Worm (Caenorhabditis elegans) whole organism, early embryonic: ENCODE data around the gene fipr-4.

Source experiments
- B0310.2 ChIP-seq: sonication (generic microtip); optimal IDR thresholded peaks from 2 replicates; lab custom pipeline; 2016; ENCODE audit warnings: mild to moderate bottlenecking, missing genetic modification characterization, missing compliant biosample characterization
- F13C5.2 ChIP-seq: sonication (generic microtip); optimal IDR thresholded peaks from 2 replicates; lab custom pipeline; 2017; ENCODE audit warnings: mild to moderate bottlenecking, missing genetic modification characterization, inconsistent platforms, missing compliant biosample characterization
- aly-1 ChIP-seq: sonication (generic microtip); optimal IDR thresholded peaks from 2 replicates; lab custom pipeline; 2016; ENCODE audit warnings: missing genetic modification characterization, missing compliant biosample characterization
- ama-1 ChIP-seq: fragments of 150-350 bp; optimal IDR thresholded peaks from 2 replicates; lab custom pipeline; 2014
- ceh-13 ChIP-seq: fragments of 200-800 bp; sonication (Bioruptor generic); optimal IDR thresholded peaks from 2 replicates; lab custom pipeline; 2018; ENCODE audit warnings: mild to moderate bottlenecking, missing genetic modification characterization, missing compliant biosample characterization
- ceh-36 ChIP-seq: sonication (generic microtip); optimal IDR thresholded peaks from 2 replicates; lab custom pipeline; 2016; ENCODE audit warnings: missing genetic modification characterization, inconsistent platforms, missing compliant biosample characterization
- ets-7 ChIP-seq: sonication (generic microtip); optimal IDR thresholded peaks from 2 replicates; lab custom pipeline; 2016; ENCODE audit warnings: missing genotype, missing genetic modification characterization, missing compliant biosample characterization
- flt-1 ChIP-seq: fragments of 200-800 bp; sonication (Bioruptor generic); IDR thresholded peaks from 2 replicates; pipeline ENCODE4 v1.3.6; 2022; ENCODE audit warnings: missing genetic modification characterization, missing compliant biosample characterization
- hmbx-1 ChIP-seq: sonication (generic microtip); optimal IDR thresholded peaks from 2 replicates; lab custom pipeline; 2016; ENCODE audit warnings: mild to moderate bottlenecking, missing genetic modification characterization, missing compliant biosample characterization
- hmg-4 ChIP-seq: fragments of 200-800 bp; sonication (Bioruptor generic); optimal IDR thresholded peaks from 2 replicates; lab custom pipeline; 2018; ENCODE audit warnings: mild to moderate bottlenecking, missing genetic modification characterization, missing compliant biosample characterization
- hnd-1 ChIP-seq: sonication (generic microtip); optimal IDR thresholded peaks from 2 replicates; lab custom pipeline; 2016; ENCODE audit warnings: missing genetic modification characterization, missing compliant biosample characterization
- pes-1 ChIP-seq: fragments of 200-800 bp; sonication (Bioruptor generic); IDR thresholded peaks from 2 replicates; pipeline ENCODE4 v1.3.6; 2022; ENCODE audit warnings: missing genetic modification reagents, missing genetic modification characterization, missing compliant biosample characterization
- scrt-1 ChIP-seq: fragments of 200-800 bp; sonication (Bioruptor generic); IDR thresholded peaks from 2 replicates; pipeline ENCODE4 v1.3.6; 2022; ENCODE audit warnings: missing genetic modification characterization, missing compliant biosample characterization
- sea-1 ChIP-seq: fragments of 200-800 bp; sonication (Bioruptor generic); conservative IDR thresholded peaks from 2 replicates; pipeline ENCODE4 v1.3.6; 2022; ENCODE audit warnings: missing genetic modification characterization, missing compliant biosample characterization
- tbx-11 ChIP-seq: fragments of 200-800 bp; sonication (Bioruptor generic); IDR thresholded peaks from 2 replicates; pipeline ENCODE4 v1.3.6; 2022; ENCODE audit warnings: missing genetic modification characterization, missing compliant biosample characterization
- tbx-37 ChIP-seq: fragments of 200-800 bp; sonication (Bioruptor generic); conservative IDR thresholded peaks from 2 replicates; pipeline ENCODE4 v1.3.6; 2022; ENCODE audit warnings: missing genetic modification reagents, missing genetic modification characterization, missing compliant biosample characterization
- tra-4 ChIP-seq: sonication (generic microtip); optimal IDR thresholded peaks from 2 replicates; lab custom pipeline; 2017; ENCODE audit warnings: missing genetic modification characterization, missing compliant biosample characterization

fipr-4 gene

DNA sequence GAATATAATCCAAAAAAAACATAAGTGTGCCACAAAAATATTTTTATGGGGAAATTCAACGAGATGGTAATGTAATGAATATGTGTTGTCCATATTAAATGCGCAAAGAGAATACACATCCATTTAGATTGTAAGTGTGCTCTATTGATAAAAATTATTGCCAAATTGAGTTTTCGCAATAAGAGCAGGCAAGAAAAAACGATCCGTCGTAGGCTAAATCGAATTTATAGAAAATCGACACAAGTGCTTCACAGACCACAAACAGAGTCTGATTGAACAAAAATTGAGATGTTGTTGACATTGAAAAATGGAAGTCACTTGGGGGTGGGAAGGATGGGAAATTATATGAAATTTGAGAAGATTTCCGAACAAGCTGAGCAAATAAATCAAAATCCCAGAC, 36.8 kb upstream of the fipr-4 start:
- no peak for TF ChIP-seq tra-4 (tag; lab: Kevin White, UChicago)
- no peak for TF ChIP-seq sea-1 (GFP tag; lab: Robert Waterston, UW)
- no peak for TF ChIP-seq ama-1 (lab: Kevin White, UChicago)
- no peak for TF ChIP-seq ceh-36 (tag; lab: Kevin White, UChicago)
- no peak for TF ChIP-seq B0310.2 (tag; lab: Kevin White, UChicago)
- TF ChIP-seq hmbx-1 (tag; lab: Kevin White, UChicago), result no peak
- TF ChIP-seq flt-1 (GFP tag; lab: Robert Waterston, UW), result no peak
- no peak for TF ChIP-seq F13C5.2 (tag; lab: Kevin White, UChicago)
- no peak for TF ChIP-seq pes-1 (GFP tag; lab: Robert Waterston, UW)
- no peak for TF ChIP-seq hnd-1
- no peak for TF ChIP-seq ceh-13 (GFP tag; lab: Kevin White, UChicago)
- no peak for TF ChIP-seq tbx-37 (GFP tag; lab: Robert Waterston, UW)
- no peak for TF ChIP-seq ets-7 (tag; lab: Kevin White, UChicago)
- no peak for TF ChIP-seq scrt-1 (GFP tag; lab: Robert Waterston, UW)
- no peak for TF ChIP-seq aly-1 (tag; lab: Kevin White, UChicago)
- no peak for TF ChIP-seq hmg-4 (GFP tag; lab: Kevin White, UChicago)
- TF ChIP-seq tbx-11 (GFP tag; lab: Robert Waterston, UW), result no peak

- TF ChIP-seq B0310.2 (tag; lab: Kevin White, UChicago) (no peak), ama-1 (lab: Kevin White, UChicago) (no peak), hmg-4 (GFP tag; lab: Kevin White, UChicago) (no peak), tbx-37 (GFP tag; lab: Robert Waterston, UW) (no peak)
These were observed 32.2 kb upstream of the fipr-4 start, which contains the start of gene sri-18 for ce11 chrV:10260460-10260859. sri-18 (minus strand) TSS chrV:10260560.

DNA sequence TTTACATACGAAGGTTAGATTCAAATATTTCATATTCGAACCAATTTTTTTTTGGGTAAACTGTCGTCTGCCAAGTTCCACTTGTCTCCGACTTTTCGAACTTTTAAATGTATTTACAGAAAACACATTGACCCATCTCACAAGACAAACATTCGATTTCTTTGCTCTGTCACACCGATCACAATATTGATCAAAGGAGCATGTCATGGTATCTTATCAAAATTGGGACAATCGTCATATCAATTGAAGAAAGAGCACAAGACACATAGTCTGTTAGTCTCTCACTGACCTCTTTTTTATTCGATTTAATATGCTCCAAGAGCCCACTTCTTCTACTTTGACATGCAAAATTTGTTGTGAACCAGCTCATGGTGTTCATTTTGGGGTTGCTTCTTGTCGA, 27.8 kb upstream of the fipr-4 start, which contains the start of gene nhr-232:
Gene nhr-232, plus strand, starts transcription at position 121 of the 400 bp plus-strand sequence.
- TF ChIP-seq sea-1 (GFP tag; lab: Robert Waterston, UW) (no peak), tra-4 (tag; lab: Kevin White, UChicago) (no peak), pes-1 (GFP tag; lab: Robert Waterston, UW) (no peak), ama-1 (lab: Kevin White, UChicago) (no peak), ets-7 (tag; lab: Kevin White, UChicago) (no peak), ceh-13 (GFP tag; lab: Kevin White, UChicago) (no peak), ceh-36 (tag; lab: Kevin White, UChicago) (no peak), B0310.2 (tag; lab: Kevin White, UChicago) (no peak), tbx-11 (GFP tag; lab: Robert Waterston, UW) (no peak)

DNA sequence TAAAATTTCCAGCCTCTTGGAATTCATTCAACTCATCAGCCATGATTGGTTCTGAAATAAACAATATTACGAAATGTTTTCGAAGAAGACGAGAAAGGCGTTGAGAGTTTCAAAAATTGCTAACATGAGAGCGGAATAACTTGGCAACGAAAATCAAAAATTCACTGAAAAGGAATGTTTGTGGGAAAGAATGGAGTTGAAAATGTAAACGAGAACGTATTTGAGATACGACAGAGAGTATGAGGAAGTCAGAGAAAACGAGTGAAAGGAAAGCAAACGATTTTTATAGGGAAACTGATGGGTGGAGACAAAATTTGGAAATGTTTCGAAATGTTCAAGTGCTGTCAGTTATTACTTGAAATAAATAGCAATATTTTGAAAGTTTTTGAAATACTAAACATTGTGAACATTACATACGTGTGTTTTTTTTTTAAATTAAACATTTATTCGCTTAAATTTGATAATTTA, 26.8 kb upstream of the fipr-4 start, which contains the start of gene rop-1:
Gene rop-1, minus strand, starts transcription at position 51 of the 468 bp plus-strand sequence.
- TF ChIP-seq hmg-4 (GFP tag; lab: Kevin White, UChicago) (no peak), tbx-37 (GFP tag; lab: Robert Waterston, UW) (no peak), sea-1 (GFP tag; lab: Robert Waterston, UW) (no peak), flt-1 (GFP tag; lab: Robert Waterston, UW) (no peak), ceh-13 (GFP tag; lab: Kevin White, UChicago) (no peak), aly-1 (tag; lab: Kevin White, UChicago) (no peak), F13C5.2 (tag; lab: Kevin White, UChicago) (no peak), tra-4 (tag; lab: Kevin White, UChicago) (no peak), hnd-1 (no peak), ama-1 (lab: Kevin White, UChicago) (no peak), scrt-1 (GFP tag; lab: Robert Waterston, UW) (no peak), hmbx-1 (tag; lab: Kevin White, UChicago) (no peak), ceh-36 (tag; lab: Kevin White, UChicago) (no peak), tbx-11 (GFP tag; lab: Robert Waterston, UW) (no peak)

DNA sequence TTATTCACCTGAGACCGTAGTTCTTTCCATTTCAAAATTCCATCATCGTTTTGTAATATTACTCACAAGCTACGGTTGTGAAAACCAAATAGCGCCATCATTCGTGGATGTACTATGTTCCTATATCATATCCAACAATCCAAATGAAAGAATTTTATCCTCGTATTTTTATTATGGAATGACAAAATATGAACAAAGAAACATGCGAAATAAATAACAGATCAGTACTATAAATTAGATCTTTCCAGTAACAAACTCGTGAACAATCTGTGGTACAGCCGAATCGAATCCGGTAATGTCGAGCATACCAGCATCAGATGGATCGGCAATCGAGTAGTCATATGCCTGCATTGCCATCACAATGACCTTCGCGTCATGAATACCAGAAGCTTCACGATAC, 24.4 kb upstream of the fipr-4 start:
- TF ChIP-seq B0310.2 (tag; lab: Kevin White, UChicago), result no peak
- no peak for TF ChIP-seq F13C5.2 (tag; lab: Kevin White, UChicago)
- no peak for TF ChIP-seq tbx-11 (GFP tag; lab: Robert Waterston, UW)
- no peak for TF ChIP-seq hnd-1
- TF ChIP-seq ama-1 (lab: Kevin White, UChicago), result no peak
- no peak for TF ChIP-seq ets-7 (tag; lab: Kevin White, UChicago)
- TF ChIP-seq pes-1 (GFP tag; lab: Robert Waterston, UW), result no peak
- TF ChIP-seq hmbx-1 (tag; lab: Kevin White, UChicago), result no peak
- no peak for TF ChIP-seq sea-1 (GFP tag; lab: Robert Waterston, UW)
- no peak for TF ChIP-seq aly-1 (tag; lab: Kevin White, UChicago)
- TF ChIP-seq tra-4 (tag; lab: Kevin White, UChicago), result no peak
- no peak for TF ChIP-seq flt-1 (GFP tag; lab: Robert Waterston, UW)

- TF ChIP-seq sea-1 (GFP tag; lab: Robert Waterston, UW) (no peak), ama-1 (lab: Kevin White, UChicago) (no peak), B0310.2 (tag; lab: Kevin White, UChicago) (no peak), ceh-36 (tag; lab: Kevin White, UChicago) (no peak), hmg-4 (GFP tag; lab: Kevin White, UChicago) (no peak), pes-1 (GFP tag; lab: Robert Waterston, UW) (no peak), F13C5.2 (tag; lab: Kevin White, UChicago) (no peak), ceh-13 (GFP tag; lab: Kevin White, UChicago) (no peak), tra-4 (tag; lab: Kevin White, UChicago) (no peak), hmbx-1 (tag; lab: Kevin White, UChicago) (no peak), hnd-1 (no peak), ets-7 (tag; lab: Kevin White, UChicago) (no peak), scrt-1 (GFP tag; lab: Robert Waterston, UW) (no peak), tbx-11 (GFP tag; lab: Robert Waterston, UW) (no peak)
These were observed 21.3 kb upstream of the fipr-4 start for ce11 chrV:10249515-10249914.
